Worm (Caenorhabditis elegans): ENCODE data around the gene rabr-1.

The rabr-1 gene

ce11 chrX:2457461-2457860, 38.5 kb upstream of the rabr-1 start:
- TF ChIP-seq ztf-11 (tag; optimal IDR thresholded peaks at IDR 0.05) (no peak), ztf-1 (GFP tag; conservative IDR thresholded peaks at IDR 0.05) (no peak), dmd-4 (tag; optimal IDR thresholded peaks at IDR 0.05) (no peak), aly-2 (tag; optimal IDR thresholded peaks at IDR 0.05) (no peak), lin-11 (tag; optimal IDR thresholded peaks at IDR 0.05) (no peak), ztf-4 (tag; optimal IDR thresholded peaks at IDR 0.05) (no peak), sma-9 (GFP tag; optimal IDR thresholded peaks at IDR 0.05) (no peak), sma-9 (tag; optimal IDR thresholded peaks at IDR 0.05) (no peak), nhr-77 (tag; optimal IDR thresholded peaks at IDR 0.05) (no peak), nhr-25 (tag; optimal IDR thresholded peaks at IDR 0.05) (no peak), unc-55 (GFP tag; optimal IDR thresholded peaks at IDR 0.05) (no peak), sem-4 (tag; optimal IDR thresholded peaks at IDR 0.05) (no peak), gmeb-1 (tag; optimal IDR thresholded peaks at IDR 0.05) (no peak), nhr-11 (tag; optimal IDR thresholded peaks at IDR 0.05) (no peak), unc-62 (GFP tag; optimal IDR thresholded peaks at IDR 0.05) (no peak), mab-5 (tag; optimal IDR thresholded peaks at IDR 0.05) (no peak)

- TF ChIP-seq dmd-4 (tag; optimal IDR thresholded peaks at IDR 0.05) = no peak
- no peak for TF ChIP-seq R02D3.7 (tag; optimal IDR thresholded peaks at IDR 0.05)
- no peak for TF ChIP-seq gmeb-1 (tag; optimal IDR thresholded peaks at IDR 0.05)
- no peak for TF ChIP-seq mbf-1 (tag; optimal IDR thresholded peaks at IDR 0.05)
- no peak for TF ChIP-seq sem-4 (tag; optimal IDR thresholded peaks at IDR 0.05)
- TF ChIP-seq nhr-129 (tag; optimal IDR thresholded peaks at IDR 0.05) = no peak
- TF ChIP-seq elt-1 (tag; optimal IDR thresholded peaks at IDR 0.05) = no peak
- TF ChIP-seq snpc-4 (tag; optimal IDR thresholded peaks at IDR 0.05) = no peak
- no peak for TF ChIP-seq mab-5 (tag; optimal IDR thresholded peaks at IDR 0.05)
Measured at ce11 chrX:2459793-2460192, 36.2 kb upstream of the rabr-1 start, which contains the start of gene fox-1. fox-1 (minus strand) TSS chrX:2459893.

ce11 chrX:2461742-2462141, 34.2 kb upstream of the rabr-1 start:
- TF ChIP-seq nhr-237 (tag; optimal IDR thresholded peaks at IDR 0.05) (no peak), nhr-77 (tag; optimal IDR thresholded peaks at IDR 0.05) (no peak), zag-1 (tag; optimal IDR thresholded peaks at IDR 0.05) (no peak), Y55F3AM.14 (GFP tag; optimal IDR thresholded peaks at IDR 0.05) (no peak), sem-4 (tag; optimal IDR thresholded peaks at IDR 0.05) (no peak), ceh-82 (tag; optimal IDR thresholded peaks at IDR 0.05) (no peak), nhr-6 (tag; optimal IDR thresholded peaks at IDR 0.05) (no peak), R02D3.7 (tag; optimal IDR thresholded peaks at IDR 0.05) (no peak), skn-1 (tag; optimal IDR thresholded peaks at IDR 0.05) (no peak), aly-2 (tag; optimal IDR thresholded peaks at IDR 0.05) (no peak), nhr-23 (tag; optimal IDR thresholded peaks at IDR 0.05) (no peak), ztf-1 (GFP tag; conservative IDR thresholded peaks at IDR 0.05) (no peak), nhr-25 (tag; optimal IDR thresholded peaks at IDR 0.05) (no peak), blmp-1 (tag; optimal IDR thresholded peaks at IDR 0.05; ENCODE audit: insufficient read depth) (no peak), fos-1 (tag; optimal IDR thresholded peaks at IDR 0.05) (no peak)

- TF ChIP-seq sma-9 (GFP tag; optimal IDR thresholded peaks at IDR 0.05) (peak; percentile 1), sma-9 (tag; optimal IDR thresholded peaks at IDR 0.05) (no peak), mbf-1 (tag; optimal IDR thresholded peaks at IDR 0.05) (no peak), nhr-12 (tag; optimal IDR thresholded peaks at IDR 0.05) (no peak), elt-1 (tag; optimal IDR thresholded peaks at IDR 0.05) (no peak), sem-4 (tag; optimal IDR thresholded peaks at IDR 0.05) (no peak), sma-3 (GFP tag; optimal IDR thresholded peaks at IDR 0.05) (no peak), zag-1 (tag; optimal IDR thresholded peaks at IDR 0.05) (no peak), nhr-25 (tag; optimal IDR thresholded peaks at IDR 0.05) (no peak)
Measured at ce11 chrX:2464064-2464463, 31.9 kb upstream of the rabr-1 start.

- TF ChIP-seq sem-4 (tag; optimal IDR thresholded peaks at IDR 0.05) = no peak
- TF ChIP-seq nhr-237 (tag; optimal IDR thresholded peaks at IDR 0.05) = no peak
- TF ChIP-seq Y55F3AM.14 (GFP tag; optimal IDR thresholded peaks at IDR 0.05) = no peak
- peak; percentile 4 for TF ChIP-seq blmp-1 (tag; optimal IDR thresholded peaks at IDR 0.05; ENCODE audit: insufficient read depth)
- no peak for TF ChIP-seq mdl-1 (tag; optimal IDR thresholded peaks at IDR 0.05)
- no peak for TF ChIP-seq nhr-21 (tag; optimal IDR thresholded peaks at IDR 0.05)
- no peak for TF ChIP-seq unc-62 (GFP tag; optimal IDR thresholded peaks at IDR 0.05)
Measured at ce11 chrX:2471303-2471702, 24.7 kb upstream of the rabr-1 start, which contains the start of gene R04B3.1. R04B3.1 (minus strand) TSS chrX:2471403.

Measured in whole organism, L2 larva.